Fruit fly (Drosophila melanogaster) whole organism, embryonic: Measurements from ENCODE around the gene Mgat4a.
A peak's percentile ranks its signal among the peaks of the same experiment; 100 is the strongest.

Source experiments
- Atf3 ChIP-seq: fragments of 200-800 bp; sonication (Bioruptor generic); optimal IDR thresholded peaks from 3 replicates; lab custom pipeline; 2016; ENCODE audit warnings: missing biosample characterization, missing genetic modification characterization
- CG10959 ChIP-seq: fragments of 200-800 bp; sonication (Bioruptor generic); IDR thresholded peaks from 2 replicates; pipeline ENCODE4 v1.3.6; 2022; ENCODE audit warnings: missing biosample characterization, missing genetic modification characterization
- CG11560 ChIP-seq: fragments of 200-800 bp; sonication (Bioruptor generic); IDR thresholded peaks from 3 replicates; pipeline ENCODE4 v1.3.6; 2022; ENCODE audit warnings: missing biosample characterization, missing genetic modification characterization
- CG12744 ChIP-seq: fragments of 200-800 bp; sonication (Bioruptor generic); optimal IDR thresholded peaks from 2 replicates; lab custom pipeline; 2016; ENCODE audit warnings: missing biosample characterization, missing genetic modification characterization
- CG12769 ChIP-seq: fragments of 200-800 bp; sonication (Bioruptor generic); optimal IDR thresholded peaks from 2 replicates; lab custom pipeline; 2019; ENCODE audit warnings: missing biosample characterization, mild to moderate bottlenecking, missing genetic modification characterization, moderate library complexity
- CG14441 ChIP-seq: fragments of 200-800 bp; sonication (Bioruptor generic); IDR thresholded peaks from 2 replicates; pipeline ENCODE4 v1.3.6; 2022; ENCODE audit warnings: missing biosample characterization, missing genetic modification characterization
- CG14965 ChIP-seq: fragments of 200-800 bp; sonication (Bioruptor generic); optimal IDR thresholded peaks from 2 replicates; lab custom pipeline; 2016; ENCODE audit warnings: missing biosample characterization, missing genetic modification characterization, borderline replicate concordance
- CG1529 ChIP-seq: fragments of 200-800 bp; sonication (Bioruptor generic); optimal IDR thresholded peaks from 3 replicates; lab custom pipeline; 2018; ENCODE audit warnings: missing biosample characterization, missing genetic modification characterization
- CG32532 ChIP-seq: fragments of 200-800 bp; sonication (Bioruptor generic); IDR thresholded peaks from 2 replicates; pipeline ENCODE4 v1.3.6; 2022; ENCODE audit warnings: missing biosample characterization, missing genetic modification characterization
- CG34224 ChIP-seq: fragments of 200-800 bp; sonication (Bioruptor generic); IDR thresholded peaks from 3 replicates; pipeline ENCODE4 v1.3.6; 2022; ENCODE audit warnings: missing biosample characterization, missing genetic modification characterization; ENCODE audit not compliant: partially characterized antibody
- CG4360 ChIP-seq: fragments of 200-800 bp; sonication (Bioruptor generic); IDR thresholded peaks from 2 replicates; pipeline ENCODE4 v1.3.6; 2022; ENCODE audit warnings: missing biosample characterization, missing genetic modification characterization
- CG6272 ChIP-seq: fragments of 200-800 bp; sonication (Bioruptor generic); IDR thresholded peaks from 2 replicates; pipeline ENCODE4 v1.3.6; 2022; ENCODE audit warnings: missing biosample characterization, missing genetic modification characterization
- CG9876 ChIP-seq: fragments of 200-800 bp; sonication (Bioruptor generic); optimal IDR thresholded peaks from 2 replicates; lab custom pipeline; 2016; ENCODE audit warnings: missing biosample characterization, missing genetic modification characterization
- CTCF ChIP-seq: fragments of 200-800 bp; sonication (Bioruptor generic); optimal IDR thresholded peaks from 2 replicates; lab custom pipeline; 2017; ENCODE audit warnings: missing biosample characterization, mild to moderate bottlenecking, missing genetic modification characterization, moderate library complexity
- CoRest ChIP-seq: fragments of 200-800 bp; sonication (Bioruptor generic); optimal IDR thresholded peaks from 3 replicates; lab custom pipeline; 2018; ENCODE audit warnings: missing biosample characterization, mild to moderate bottlenecking, missing genetic modification characterization, moderate library complexity
- Dbx ChIP-seq: fragments of 200-800 bp; sonication (Bioruptor generic); IDR thresholded peaks from 3 replicates; pipeline ENCODE4 v1.3.6; 2022; ENCODE audit warnings: missing biosample characterization, missing genetic modification characterization
- Dfd ChIP-seq, 2 experiments: fragments of >200 bp; optimal IDR thresholded peaks; 2 replicates each; lab custom pipeline; 2017; ENCODE audit warnings: missing biosample characterization in 2 of 2, missing genetic modification characterization in 2 of 2
- Dll ChIP-seq: fragments of 200-800 bp; sonication (Bioruptor generic); IDR thresholded peaks from 4 replicates; pipeline ENCODE4 v1.3.6; 2022; ENCODE audit warnings: missing biosample characterization, missing genetic modification characterization; ENCODE audit not compliant: partially characterized antibody
- Fer3 ChIP-seq: fragments of 200-800 bp; sonication (Bioruptor generic); optimal IDR thresholded peaks from 2 replicates; lab custom pipeline; 2018; ENCODE audit warnings: missing biosample characterization, mild to moderate bottlenecking, missing genetic modification characterization, moderate library complexity
- GATAe ChIP-seq: fragments of 200-800 bp; sonication (Bioruptor generic); conservative IDR thresholded peaks from 2 replicates; pipeline ENCODE4 v1.3.6; 2022; ENCODE audit warnings: missing biosample characterization, missing genetic modification characterization
- HHEX ChIP-seq: fragments of 200-800 bp; sonication (Bioruptor generic); optimal IDR thresholded peaks from 3 replicates; lab custom pipeline; 2017; ENCODE audit warnings: missing biosample characterization, mild to moderate bottlenecking, missing genetic modification characterization, missing genetic modification reagents
- HmgZ ChIP-seq: fragments of 200-800 bp; sonication (Bioruptor generic); optimal IDR thresholded peaks from 2 replicates; lab custom pipeline; 2018; ENCODE audit warnings: missing biosample characterization, mild to moderate bottlenecking, missing genetic modification characterization
- Hmr ChIP-seq: fragments of 200-800 bp; sonication (Bioruptor generic); optimal IDR thresholded peaks from 3 replicates; lab custom pipeline; 2017; ENCODE audit warnings: mild to moderate bottlenecking, missing biosample characterization, missing genetic modification reagents, missing genetic modification characterization
- MTF-1 ChIP-seq: fragments of 200-800 bp; sonication (Bioruptor generic); optimal IDR thresholded peaks from 2 replicates; lab custom pipeline; 2018; ENCODE audit warnings: missing biosample characterization, mild to moderate bottlenecking, missing genetic modification characterization, borderline replicate concordance
- Mad ChIP-seq: fragments of 200-800 bp; sonication (Bioruptor generic); optimal IDR thresholded peaks from 2 replicates; lab custom pipeline; 2016; ENCODE audit warnings: missing biosample characterization, missing genetic modification characterization
- Spps ChIP-seq: fragments of 200-800 bp; sonication (Bioruptor generic); optimal IDR thresholded peaks from 2 replicates; lab custom pipeline; 2018; ENCODE audit warnings: missing biosample characterization, mild to moderate bottlenecking, missing genetic modification characterization
- TFAM ChIP-seq: fragments of 200-800 bp; sonication (Bioruptor generic); optimal IDR thresholded peaks from 2 replicates; lab custom pipeline; 2017; ENCODE audit warnings: missing biosample characterization, missing genetic modification characterization, inconsistent platforms
- Taf1 ChIP-seq: fragments of 200-800 bp; sonication (Bioruptor generic); IDR thresholded peaks from 2 replicates; pipeline ENCODE4 v1.3.6; 2022; ENCODE audit warnings: missing biosample characterization, missing genetic modification characterization
- Xbp1 ChIP-seq: fragments of 200-800 bp; sonication (Bioruptor generic); optimal IDR thresholded peaks from 3 replicates; lab custom pipeline; 2016; ENCODE audit warnings: missing biosample characterization, mild to moderate bottlenecking, missing genetic modification characterization
- ab ChIP-seq: fragments of 200-800 bp; sonication (Bioruptor generic); optimal IDR thresholded peaks from 2 replicates; lab custom pipeline; 2016; ENCODE audit warnings: missing biosample characterization, missing genetic modification characterization
- ac ChIP-seq: fragments of 200-800 bp; sonication (Bioruptor generic); optimal IDR thresholded peaks from 3 replicates; lab custom pipeline; 2017; ENCODE audit warnings: missing biosample characterization, mild to moderate bottlenecking, missing genetic modification characterization
- az2 ChIP-seq: fragments of 200-800 bp; sonication (Bioruptor generic); optimal IDR thresholded peaks from 3 replicates; lab custom pipeline; 2016; ENCODE audit warnings: missing biosample characterization, missing genetic modification characterization
- bigmax ChIP-seq: fragments of 200-800 bp; sonication (Bioruptor generic); optimal IDR thresholded peaks from 2 replicates; lab custom pipeline; 2018; ENCODE audit warnings: missing biosample characterization, mild to moderate bottlenecking, missing genetic modification characterization
- dm ChIP-seq: fragments of 200-800 bp; sonication (Bioruptor generic); optimal IDR thresholded peaks from 3 replicates; lab custom pipeline; 2016; ENCODE audit warnings: missing biosample characterization, missing genetic modification characterization
- gfzf ChIP-seq: fragments of 200-800 bp; sonication (Bioruptor generic); optimal IDR thresholded peaks from 2 replicates; lab custom pipeline; 2016; ENCODE audit warnings: missing biosample characterization, mild to moderate bottlenecking, missing genetic modification characterization, moderate library complexity
- ken ChIP-seq: fragments of 200-800 bp; sonication (Bioruptor generic); IDR thresholded peaks from 3 replicates; pipeline ENCODE4 v1.3.6; 2022; ENCODE audit warnings: missing biosample characterization, missing genetic modification characterization
- lbe ChIP-seq: fragments of 200-800 bp; sonication (Bioruptor generic); optimal IDR thresholded peaks from 2 replicates; lab custom pipeline; 2016; ENCODE audit warnings: missing biosample characterization, mild to moderate bottlenecking, missing genetic modification characterization
- luna ChIP-seq: fragments of 200-800 bp; sonication (Bioruptor generic); optimal IDR thresholded peaks from 2 replicates; lab custom pipeline; 2016; ENCODE audit warnings: missing biosample characterization, missing genetic modification characterization
- nau ChIP-seq: fragments of 200-800 bp; sonication (Bioruptor generic); optimal IDR thresholded peaks from 3 replicates; lab custom pipeline; 2017; ENCODE audit warnings: missing biosample characterization, mild to moderate bottlenecking, missing genetic modification characterization, missing genetic modification reagents
- nerfin-2 ChIP-seq: fragments of 200-800 bp; sonication (Bioruptor generic); IDR thresholded peaks from 2 replicates; pipeline ENCODE4 v1.3.6; 2022; ENCODE audit warnings: missing biosample characterization, missing genetic modification characterization; ENCODE audit not compliant: partially characterized antibody
- oc ChIP-seq: fragments of 200-800 bp; sonication (Bioruptor generic); optimal IDR thresholded peaks from 2 replicates; lab custom pipeline; 2018; ENCODE audit warnings: missing biosample characterization, mild to moderate bottlenecking, missing genetic modification characterization, moderate library complexity
- peb ChIP-seq: fragments of 200-800 bp; sonication (Bioruptor generic); IDR thresholded peaks from 2 replicates; pipeline ENCODE4 v1.3.6; 2022; ENCODE audit warnings: missing biosample characterization, missing genetic modification characterization
- row ChIP-seq: fragments of 200-800 bp; sonication (Bioruptor generic); IDR thresholded peaks from 3 replicates; pipeline ENCODE4 v1.3.6; 2022; ENCODE audit warnings: missing biosample characterization, missing genetic modification characterization
- scrt ChIP-seq: fragments of 200-800 bp; sonication (Bioruptor generic); optimal IDR thresholded peaks from 2 replicates; lab custom pipeline; 2018; ENCODE audit warnings: missing biosample characterization, mild to moderate bottlenecking, missing genetic modification characterization, moderate library complexity
- sd ChIP-seq: fragments of 200-800 bp; sonication (Bioruptor generic); optimal IDR thresholded peaks from 3 replicates; lab custom pipeline; 2018; ENCODE audit warnings: missing biosample characterization, mild to moderate bottlenecking, missing genetic modification characterization, moderate library complexity
- slou ChIP-seq: fragments of 200-800 bp; sonication (Bioruptor generic); optimal IDR thresholded peaks from 3 replicates; lab custom pipeline; 2016; ENCODE audit warnings: missing biosample characterization, missing genetic modification characterization
- sna ChIP-seq: fragments of 200-800 bp; sonication (Bioruptor generic); IDR thresholded peaks from 2 replicates; pipeline ENCODE4 v1.3.6; 2022; ENCODE audit warnings: missing biosample characterization, missing genetic modification characterization; ENCODE audit not compliant: partially characterized antibody
- stwl ChIP-seq: fragments of 200-800 bp; sonication (Bioruptor generic); optimal IDR thresholded peaks from 3 replicates; lab custom pipeline; 2018; ENCODE audit warnings: missing biosample characterization, mild to moderate bottlenecking, missing genetic modification characterization, moderate library complexity
- wek ChIP-seq: fragments of 200-800 bp; sonication (Bioruptor generic); optimal IDR thresholded peaks from 3 replicates; lab custom pipeline; 2018; ENCODE audit warnings: missing biosample characterization, mild to moderate bottlenecking, missing genetic modification characterization, moderate library complexity

Gene Mgat4a

DNA sequence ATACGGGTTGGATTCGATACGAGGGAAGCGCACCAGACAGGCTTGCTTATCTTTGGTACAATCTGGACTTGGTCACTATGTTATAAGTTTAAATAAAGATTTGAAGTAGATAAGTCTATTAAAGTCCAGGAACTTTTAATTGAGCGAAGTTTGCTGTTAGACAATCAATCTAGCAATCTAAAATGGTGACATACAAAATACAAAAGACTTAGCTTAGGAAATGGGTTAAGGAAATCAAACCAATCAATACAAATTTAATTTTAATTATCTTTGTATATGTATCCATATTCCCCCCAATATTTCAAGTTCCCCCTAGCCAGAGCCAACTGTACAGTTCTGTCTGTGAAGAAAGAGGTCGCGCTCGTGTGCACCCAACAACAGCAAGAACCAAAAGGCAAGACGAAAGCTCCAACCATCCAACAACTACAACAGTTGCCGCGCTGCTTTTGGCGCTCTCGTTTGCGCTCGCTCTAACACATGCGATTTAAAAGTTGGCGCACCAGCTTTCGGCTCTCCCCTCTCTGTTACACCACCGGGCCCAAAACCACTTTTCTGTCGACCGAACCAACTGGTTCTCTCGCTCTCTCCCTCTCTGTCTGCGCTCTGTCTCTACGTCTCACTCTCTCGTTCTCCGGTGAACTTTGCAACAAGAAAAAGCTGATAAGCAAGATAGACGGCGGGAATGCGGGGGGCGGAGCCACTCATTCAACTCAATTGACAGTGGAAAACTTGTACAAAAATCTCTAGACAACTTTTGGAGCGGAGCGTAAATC is 5.7 kb upstream of the Mgat4a start (continued):
- TF ChIP-seq Mad (GFP tag; lab: Kevin White, UChicago) (peak; percentile 61), ac (GFP tag; lab: Kevin White, UChicago) (peak; percentile 25), nerfin-2 (no peak), Dbx (GFP tag; lab: Robert Waterston, UW) (peak; percentile 81), peb (GFP tag; lab: Robert Waterston, UW) (no peak; the same call in 1 of the 2 replicates), CG6272 (GFP tag; lab: Robert Waterston, UW) (peak; percentile 71), CG14441 (GFP tag; lab: Robert Waterston, UW) (peak; percentile 78), sna (GFP tag; lab: Robert Waterston, UW) (peak; percentile 39), CG34224 (GFP tag; lab: Robert Waterston, UW) (peak; percentile 69), CG4360 (GFP tag; lab: Robert Waterston, UW) (no peak; the same call in none of the 2 replicates), Dll (GFP tag; lab: Robert Waterston, UW) (no peak), bigmax (GFP tag; lab: Kevin White, UChicago) (no peak), CTCF (GFP tag; lab: Kevin White, UChicago) (peak; percentile 43), dm (GFP tag; lab: Kevin White, UChicago) (peak; percentile 19), scrt (peak; percentile 53), az2 (GFP tag; lab: Kevin White, UChicago) (peak; percentile 81), MTF-1 (peak; percentile 89), HHEX (peak; percentile 85), HmgZ (peak; percentile 67), wek (GFP tag; lab: Kevin White, UChicago) (no peak), Taf1 (peak; percentile 77), Dfd (GFP tag; optimal IDR thresholded peaks at IDR 0.05; lab: Kevin White, UChicago) (peak in 1 of 2 experiments; percentile 93), Xbp1 (GFP tag; lab: Kevin White, UChicago) (peak; percentile 83), CG11560 (tag; lab: Robert Waterston, UW) (peak; percentile 63; the same call in 2 of the 3 replicates), sd (peak; percentile 91), lbe (no peak), slou (GFP tag; lab: Kevin White, UChicago) (peak; percentile 49), Spps (tag; lab: Kevin White, UChicago) (no peak), TFAM (GFP tag; lab: Kevin White, UChicago) (peak; percentile 3), CG12744 (GFP tag; lab: Kevin White, UChicago) (peak; percentile 75), luna (GFP tag; lab: Kevin White, UChicago) (peak; percentile 61), oc (tag; lab: Kevin White, UChicago) (peak; percentile 0), nau (GFP tag; lab: Kevin White, UChicago) (peak; percentile 84), CG32532 (peak; percentile 82), row (GFP tag; lab: Robert Waterston, UW) (peak; percentile 92), ken (GFP tag; lab: Robert Waterston, UW) (peak; percentile 80), CG10959 (GFP tag; lab: Robert Waterston, UW) (no peak), CG14965 (GFP tag; lab: Kevin White, UChicago) (no peak), CG1529 (peak; percentile 83), gfzf (GFP tag; lab: Kevin White, UChicago) (no peak), CG9876 (GFP tag; lab: Kevin White, UChicago) (peak; percentile 51), stwl (no peak), GATAe (GFP tag; lab: Robert Waterston, UW) (no peak), CoRest (tag; lab: Kevin White, UChicago) (peak; percentile 95), Fer3 (tag; lab: Kevin White, UChicago) (peak; percentile 86), Atf3 (GFP tag; lab: Kevin White, UChicago) (peak; percentile 37), Hmr (GFP tag; lab: Kevin White, UChicago) (peak; percentile 89), ab (peak; percentile 46), CG12769 (no peak)
